Worm (Caenorhabditis elegans): ENCODE data around the gene rps-13.

rps-13 gene

DNA sequence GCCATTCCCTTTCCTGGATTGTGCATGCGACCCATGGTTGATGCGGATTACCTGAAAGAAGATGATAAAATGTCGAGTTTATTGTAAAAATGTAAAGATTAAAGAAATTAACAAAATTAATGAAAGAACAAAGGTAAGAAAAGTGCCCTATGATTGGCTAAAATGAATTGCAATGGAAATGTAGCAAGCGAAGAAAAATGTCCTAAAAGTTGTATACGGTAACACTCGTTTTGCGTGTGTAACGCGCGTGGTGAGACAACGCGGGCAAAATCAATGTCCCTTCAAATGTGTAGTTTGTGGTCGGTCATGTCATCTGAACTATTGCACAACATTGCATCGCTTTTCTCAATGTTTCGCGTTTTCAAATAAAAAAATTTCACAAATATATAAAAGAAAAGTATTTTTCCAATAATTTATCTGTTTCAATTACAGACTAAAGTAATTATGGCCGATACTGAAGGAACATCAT lies at the start of gene rps-13, which contains the start of gene nfx-1 (continued):
- TF ChIP-seq die-1 (tag; optimal IDR thresholded peaks at IDR 0.05): no peak
- TF ChIP-seq him-1 (tag; optimal IDR thresholded peaks at IDR 0.05): no peak
- TF ChIP-seq ZK185.1 (tag; optimal IDR thresholded peaks at IDR 0.05; ENCODE audit: poor library complexity, severe bottlenecking): peak; percentile 71
- TF ChIP-seq F33H1.4 (GFP tag; IDR thresholded peaks at IDR 0.05): peak; percentile 90
- peak; percentile 2 for TF ChIP-seq xnd-1 (tag; optimal IDR thresholded peaks at IDR 0.05)
- peak; percentile 16 for TF ChIP-seq tlf-1 (GFP tag; optimal IDR thresholded peaks at IDR 0.05)
- TF ChIP-seq lsl-1 (GFP tag; optimal IDR thresholded peaks at IDR 0.05): peak; percentile 87
- no peak for TF ChIP-seq Y53F4B.3 (GFP tag; IDR thresholded peaks at IDR 0.05)
- no peak for TF ChIP-seq aptf-3 (GFP tag; IDR thresholded peaks at IDR 0.05)
- TF ChIP-seq sea-2 (GFP tag; IDR thresholded peaks at IDR 0.05): no peak
- no peak for TF ChIP-seq ceh-58 (GFP tag; IDR thresholded peaks at IDR 0.05)
- peak; percentile 49; the same call in 1 of the 2 replicates for TF ChIP-seq pbrm-1 (GFP tag; IDR thresholded peaks at IDR 0.05)
- no peak for TF ChIP-seq repo-1 (tag; optimal IDR thresholded peaks at IDR 0.05)
- TF ChIP-seq F39B2.1 (GFP tag; IDR thresholded peaks at IDR 0.05): no peak
- no peak for TF ChIP-seq egl-18 (GFP tag; IDR thresholded peaks at IDR 0.05)
- 0 out of 2 replicates have a peak, but pooled peaks have one; percentile 11 for TF ChIP-seq C17E4.6 (GFP tag; IDR thresholded peaks at IDR 0.05)
- no peak for TF ChIP-seq nfya-2 (GFP tag; IDR thresholded peaks at IDR 0.05)
- TF ChIP-seq madf-6 (GFP tag; IDR thresholded peaks at IDR 0.05): peak; percentile 64; the same call in 1 of the 2 replicates
- TF ChIP-seq C06A6.2 (GFP tag; conservative IDR thresholded peaks at IDR 0.05): no peak
- TF ChIP-seq atf-7 (tag; optimal IDR thresholded peaks at IDR 0.05): no peak
- peak; percentile 35; the same call in 1 of the 2 replicates for TF ChIP-seq cebp-1 (GFP tag; IDR thresholded peaks at IDR 0.05)
- TF ChIP-seq cebp-1 (tag; optimal IDR thresholded peaks at IDR 0.05): peak; percentile 89
- peak; percentile 8 for TF ChIP-seq K12H6.12 (tag; optimal IDR thresholded peaks at IDR 0.05)
- TF ChIP-seq hmg-1.2 (GFP tag; IDR thresholded peaks at IDR 0.05): peak; percentile 42; the same call in 1 of the 2 replicates

- TF ChIP-seq ztf-3 (GFP tag; optimal IDR thresholded peaks at IDR 0.05) (no peak), lsl-1 (GFP tag; optimal IDR thresholded peaks at IDR 0.05) (no peak), atf-7 (tag; optimal IDR thresholded peaks at IDR 0.05) (peak; percentile 17), attf-5 (GFP tag; optimal IDR thresholded peaks at IDR 0.05) (peak; percentile 6), nhr-80 (tag; optimal IDR thresholded peaks at IDR 0.05) (peak; percentile 20), cebp-1 (GFP tag; IDR thresholded peaks at IDR 0.05) (no peak), cebp-1 (tag; optimal IDR thresholded peaks at IDR 0.05) (peak; percentile 35)
Measured at ce11 chrIII:6422721-6423120, 47.9 kb upstream of the rps-13 start.

ce11 chrIII:6421973-6422511 lies 47.2 kb upstream of the rps-13 start:
- TF ChIP-seq ets-4 (GFP tag; optimal IDR thresholded peaks at IDR 0.05): no peak
- TF ChIP-seq dox-1 (GFP tag; IDR thresholded peaks at IDR 0.05): peak; percentile 15; the same call in 1 of the 2 replicates
- TF ChIP-seq lin-26 (GFP tag; IDR thresholded peaks at IDR 0.05): peak; percentile 46; the same call in 1 of the 2 replicates
- no peak for TF ChIP-seq pha-4 (tag; optimal IDR thresholded peaks at IDR 0.05)
- TF ChIP-seq hmg-1.2 (GFP tag; IDR thresholded peaks at IDR 0.05): peak; percentile 30; the same call in 1 of the 2 replicates
- peak; percentile 72 for TF ChIP-seq nhr-80 (tag; optimal IDR thresholded peaks at IDR 0.05)

DNA sequence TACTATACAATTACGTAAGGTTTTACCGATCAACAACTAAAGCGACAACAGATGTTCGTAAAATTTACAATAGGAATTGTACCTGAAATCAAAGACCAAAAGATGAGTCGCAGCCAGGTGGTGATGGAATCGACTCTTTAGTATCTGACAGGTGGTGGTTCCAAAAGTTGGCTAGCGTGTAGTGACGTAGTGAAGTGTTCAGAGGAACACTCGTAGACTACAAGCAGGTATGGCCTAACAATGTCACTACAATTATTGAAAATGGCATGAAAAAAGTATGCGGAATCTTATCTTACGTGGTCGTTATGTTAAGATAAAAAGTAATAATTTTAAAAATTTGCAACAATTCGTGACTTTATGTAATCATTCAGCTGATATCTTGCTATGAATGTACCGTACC lies 46.7 kb upstream of the rps-13 start:
- TF ChIP-seq hlh-12 (tag; optimal IDR thresholded peaks at IDR 0.05) (no peak), lin-35 (GFP tag; optimal IDR thresholded peaks at IDR 0.05) (peak in 1 of 3 experiments; percentile 6), ama-1 (optimal IDR thresholded peaks at IDR 0.05) (peak; percentile 43), ama-1 (GFP tag; optimal IDR thresholded peaks at IDR 0.05) (no peak), ztf-6 (GFP tag; IDR thresholded peaks at IDR 0.05) (no peak), ekl-4 (GFP tag; IDR thresholded peaks at IDR 0.05) (no peak), pha-4 (tag; optimal IDR thresholded peaks at IDR 0.05) (no peak), repo-1 (tag; optimal IDR thresholded peaks at IDR 0.05) (peak; percentile 25)

Data from whole organism, young adult.